Fruit fly (Drosophila melanogaster): Measurements from ENCODE around the gene Dus2.

Dus2 gene

DNA sequence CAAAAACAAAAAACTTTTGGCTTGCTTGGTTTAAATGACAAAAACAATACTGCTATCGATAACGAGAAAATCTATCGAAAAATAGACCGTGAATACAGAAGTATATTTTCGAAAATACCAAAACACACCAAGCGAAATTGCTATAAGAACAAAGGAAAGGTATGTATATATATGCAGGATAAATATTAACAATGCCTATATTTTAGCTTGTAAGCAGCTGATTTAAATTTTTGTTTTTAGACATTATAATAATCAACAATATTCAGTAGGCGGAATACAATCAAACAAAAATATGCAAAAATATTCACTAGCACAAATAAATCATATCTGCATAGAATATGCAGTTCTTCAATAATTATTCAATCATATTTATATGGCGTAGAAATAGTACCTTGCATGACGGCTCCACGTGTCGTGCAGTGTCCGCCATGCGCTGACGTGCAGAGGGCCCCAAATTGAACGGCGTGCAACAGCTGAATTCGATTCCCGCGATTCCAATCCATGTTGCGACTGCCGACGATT is at the start of gene Dus2, which contains the start of gene Fbxl4 (continued):
- TF ChIP-seq Bgb (GFP tag; IDR thresholded peaks at IDR 0.05; ENCODE audit: partially characterized antibody) (peak; percentile 58; the same call in 1 of the 2 replicates), CG5180 (GFP tag; optimal IDR thresholded peaks at IDR 0.05) (peak; percentile 70), YL-1 (GFP tag; optimal IDR thresholded peaks at IDR 0.05) (peak; percentile 81), stc (GFP tag; IDR thresholded peaks at IDR 0.05) (peak; percentile 87), CG8924 (tag; optimal IDR thresholded peaks at IDR 0.05) (peak; percentile 93), CG14014 (GFP tag; IDR thresholded peaks at IDR 0.05) (peak; percentile 88), CG3407 (GFP tag; optimal IDR thresholded peaks at IDR 0.05) (peak; percentile 74), CG10959 (GFP tag; IDR thresholded peaks at IDR 0.05) (peak; percentile 94), cas (GFP tag; IDR thresholded peaks at IDR 0.05) (peak; percentile 79), CG4360 (GFP tag; IDR thresholded peaks at IDR 0.05) (0 out of 2 replicates have a peak, but pooled peaks have one; percentile 43), Myb (GFP tag; optimal IDR thresholded peaks at IDR 0.05) (peak; percentile 75), Abd-B (GFP tag; optimal IDR thresholded peaks at IDR 0.05) (peak; percentile 92), Hr51 (GFP tag; optimal IDR thresholded peaks at IDR 0.05) (peak; percentile 88 to 89), tx (GFP tag; optimal IDR thresholded peaks at IDR 0.05) (peak; percentile 92), CG6175 (GFP tag; IDR thresholded peaks at IDR 0.05) (peak; percentile 79), caup (GFP tag; optimal IDR thresholded peaks at IDR 0.05; ENCODE audit: severe bottlenecking) (peak; percentile 87), NFAT (GFP tag; IDR thresholded peaks at IDR 0.05) (peak; percentile 94), zen2 (GFP tag; IDR thresholded peaks at IDR 0.05; ENCODE audit: partially characterized antibody) (no peak), ash1 (GFP tag; optimal IDR thresholded peaks at IDR 0.05) (peak; percentile 3), CG7963 (GFP tag; IDR thresholded peaks at IDR 0.05; ENCODE audit: partially characterized antibody) (no peak; the same call in 2 of the 3 replicates), CG13775 (GFP tag; optimal IDR thresholded peaks at IDR 0.05) (peak; percentile 96), her (GFP tag; optimal IDR thresholded peaks at IDR 0.05) (peak; percentile 73), crol (GFP tag; IDR thresholded peaks at IDR 0.05) (peak; percentile 51; the same call in 1 of the 2 replicates), Drgx (GFP tag; IDR thresholded peaks at IDR 0.05) (peak; percentile 79), inv (GFP tag; IDR thresholded peaks at IDR 0.05; ENCODE audit: partially characterized antibody) (peak; percentile 26; the same call in 1 of the 2 replicates), CG10267 (tag; optimal IDR thresholded peaks at IDR 0.05) (peak; percentile 85), CG34422 (GFP tag; IDR thresholded peaks at IDR 0.05) (peak; percentile 93), CG42726 (GFP tag; IDR thresholded peaks at IDR 0.05; ENCODE audit: partially characterized antibody) (no peak), onecut (GFP tag; IDR thresholded peaks at IDR 0.05) (peak; percentile 87), CG14710 (tag; optimal IDR thresholded peaks at IDR 0.05) (peak; percentile 94), fu2 (GFP tag; optimal IDR thresholded peaks at IDR 0.05) (peak; percentile 88), corto (GFP tag; optimal IDR thresholded peaks at IDR 0.05) (no peak), CG18011 (GFP tag; optimal IDR thresholded peaks at IDR 0.05) (peak; percentile 80), Sry-δ (GFP tag; optimal IDR thresholded peaks at IDR 0.05) (peak; percentile 66), CG1602 (GFP tag; optimal IDR thresholded peaks at IDR 0.05) (peak; percentile 94), CG14860 (GFP tag; IDR thresholded peaks at IDR 0.05; ENCODE audit: partially characterized antibody) (peak; percentile 62; the same call in 2 of the 3 replicates), CG10147 (GFP tag; optimal IDR thresholded peaks at IDR 0.05) (peak; percentile 91), zen (tag; optimal IDR thresholded peaks at IDR 0.05) (peak; percentile 92), lbe (GFP tag; optimal IDR thresholded peaks at IDR 0.05) (peak; percentile 62), Chrac-16 (GFP tag; optimal IDR thresholded peaks at IDR 0.05) (peak; percentile 94), Dek (tag; optimal IDR thresholded peaks at IDR 0.05) (peak; percentile 84), run (tag; optimal IDR thresholded peaks at IDR 0.05) (peak; percentile 44), CG13624 (GFP tag; optimal IDR thresholded peaks at IDR 0.05) (peak; percentile 93), CG5245 (GFP tag; optimal IDR thresholded peaks at IDR 0.05) (peak; percentile 91), CG30403 (GFP tag; optimal IDR thresholded peaks at IDR 0.05) (peak; percentile 97), CG2202 (tag; optimal IDR thresholded peaks at IDR 0.05) (peak; percentile 81), CG4707 (GFP tag; optimal IDR thresholded peaks at IDR 0.05) (peak; percentile 60), croc (GFP tag; conservative IDR thresholded peaks at IDR 0.05) (peak; percentile 88)

Measured in whole organism, embryonic.